Fruit fly (Drosophila melanogaster) whole organism, adult: ENCODE data around the gene Mcm10.

ENCODE experiments used
- CG11617 ChIP-seq: fragments of 200-800 bp; sonication (Bioruptor generic); optimal IDR thresholded peaks from 2 replicates; lab custom pipeline; 2017; ENCODE audit warnings: mild to moderate bottlenecking, missing biosample characterization, missing genetic modification reagents, missing genetic modification characterization
- CG12768 ChIP-seq: fragments of 200-800 bp; sonication (Bioruptor generic); optimal IDR thresholded peaks from 2 replicates; lab custom pipeline; 2017; ENCODE audit warnings: missing biosample characterization, missing genetic modification characterization, mild to moderate bottlenecking, moderate library complexity, missing genetic modification reagents
- CG14711 ChIP-seq: fragments of 200-800 bp; sonication (Bioruptor generic); optimal IDR thresholded peaks from 2 replicates; lab custom pipeline; 2018; ENCODE audit warnings: missing biosample characterization, mild to moderate bottlenecking, missing genetic modification characterization, moderate library complexity
- CG1620 ChIP-seq: fragments of 200-800 bp; sonication (Bioruptor generic); optimal IDR thresholded peaks from 2 replicates; lab custom pipeline; 2016; ENCODE audit warnings: missing biosample characterization, missing genetic modification characterization
- CG33017 ChIP-seq: fragments of 200-800 bp; sonication (Bioruptor generic); optimal IDR thresholded peaks from 2 replicates; lab custom pipeline; 2018; ENCODE audit warnings: missing biosample characterization, mild to moderate bottlenecking, missing genetic modification characterization, moderate library complexity
- CG5204 ChIP-seq: fragments of 200-800 bp; sonication (Bioruptor generic); optimal IDR thresholded peaks from 2 replicates; lab custom pipeline; 2016; ENCODE audit warnings: missing biosample characterization, missing genetic modification characterization
- CG7045 ChIP-seq: fragments of 200-800 bp; sonication (Bioruptor generic); optimal IDR thresholded peaks from 2 replicates; lab custom pipeline; 2017; ENCODE audit warnings: missing biosample characterization, mild to moderate bottlenecking, missing genetic modification characterization
- CG7101 ChIP-seq: fragments of 200-800 bp; sonication (Bioruptor generic); optimal IDR thresholded peaks from 2 replicates; lab custom pipeline; 2018; ENCODE audit warnings: missing biosample characterization, mild to moderate bottlenecking, missing genetic modification characterization, moderate library complexity
- Clk ChIP-seq: fragments of 200-800 bp; sonication (Bioruptor generic); optimal IDR thresholded peaks from 2 replicates; lab custom pipeline; 2017; ENCODE audit warnings: missing biosample characterization, missing genetic modification characterization
- Crg-1 ChIP-seq: fragments of 200-800 bp; sonication (Bioruptor generic); optimal IDR thresholded peaks from 2 replicates; lab custom pipeline; 2016; ENCODE audit warnings: missing biosample characterization, missing genetic modification characterization
- Hr96 ChIP-seq: fragments of 200-800 bp; sonication (Bioruptor generic); optimal IDR thresholded peaks from 2 replicates; lab custom pipeline; 2016; ENCODE audit warnings: missing biosample characterization, missing genetic modification characterization
- Mnt ChIP-seq: fragments of 200-800 bp; sonication (Bioruptor generic); optimal IDR thresholded peaks from 2 replicates; lab custom pipeline; 2016; ENCODE audit warnings: missing biosample characterization, mild to moderate bottlenecking, missing genetic modification characterization
- bab1 ChIP-seq: fragments of 200-800 bp; sonication (Bioruptor generic); optimal IDR thresholded peaks from 3 replicates; lab custom pipeline; 2019; ENCODE audit warnings: missing biosample characterization, mild to moderate bottlenecking, missing genetic modification characterization, moderate library complexity
- cic ChIP-seq: fragments of 200-800 bp; sonication (Bioruptor generic); optimal IDR thresholded peaks from 2 replicates; lab custom pipeline; 2017; ENCODE audit warnings: missing biosample characterization, mild to moderate bottlenecking, missing genetic modification characterization, moderate library complexity
- cnc ChIP-seq, 2 experiments: fragments of >200 bp; optimal IDR thresholded peaks; 2 replicates each; lab custom pipeline; 2017
- kay ChIP-seq: fragments of 200-800 bp; sonication (Bioruptor generic); peaks from one replicate; lab custom pipeline; 2016; ENCODE audit warnings: missing biosample characterization, missing genetic modification characterization, borderline replicate concordance
- ovo ChIP-seq: fragments of 200-800 bp; sonication (Bioruptor generic); optimal IDR thresholded peaks from 2 replicates; lab custom pipeline; 2016; ENCODE audit warnings: missing biosample characterization, missing genetic modification characterization
- pad ChIP-seq: fragments of 200-800 bp; sonication (Bioruptor generic); optimal IDR thresholded peaks from 3 replicates; lab custom pipeline; 2017; ENCODE audit warnings: missing biosample characterization, missing genetic modification characterization, mild to moderate bottlenecking, moderate library complexity, missing genetic modification reagents
- tj ChIP-seq: fragments of 200-800 bp; sonication (Bioruptor generic); optimal IDR thresholded peaks from 3 replicates; lab custom pipeline; 2017; ENCODE audit warnings: missing biosample characterization, mild to moderate bottlenecking, missing genetic modification characterization, moderate library complexity
- toe ChIP-seq: fragments of 200-800 bp; sonication (Bioruptor generic); optimal IDR thresholded peaks from 2 replicates; lab custom pipeline; 2016; ENCODE audit warnings: missing biosample characterization, missing genetic modification characterization

Mcm10 gene

dm6 chr2L:21172922-21173321, 6.8 kb upstream of the Mcm10 start, which contains the start of gene CG31627:
Gene CG31627, plus strand, starts transcription at chr2L:21173222.
- TF ChIP-seq CG12768 (GFP tag; lab: Kevin White, UChicago) (no peak), CG14711 (tag; lab: Kevin White, UChicago) (no peak), Hr96 (no peak), bab1 (GFP tag; lab: Kevin White, UChicago) (no peak), CG7045 (no peak), Crg-1 (GFP tag; lab: Kevin White, UChicago) (no peak), cnc (optimal IDR thresholded peaks at IDR 0.05; lab: Kevin White, UChicago) (no peak), CG1620 (GFP tag; lab: Kevin White, UChicago) (no peak), ovo (GFP tag; lab: Kevin White, UChicago) (no peak), CG5204 (GFP tag; lab: Kevin White, UChicago) (no peak)

- TF ChIP-seq Mnt (GFP tag; lab: Kevin White, UChicago) (peak; percentile 88), CG1620 (GFP tag; lab: Kevin White, UChicago) (no peak), CG12768 (GFP tag; lab: Kevin White, UChicago) (no peak), CG14711 (tag; lab: Kevin White, UChicago) (no peak), CG7045 (no peak), cic (GFP tag; lab: Kevin White, UChicago) (peak; percentile 42), Hr96 (no peak), Crg-1 (GFP tag; lab: Kevin White, UChicago) (peak; percentile 10), pad (GFP tag; lab: Kevin White, UChicago) (no peak), CG7101 (tag; lab: Kevin White, UChicago) (no peak), cnc (optimal IDR thresholded peaks at IDR 0.05; lab: Kevin White, UChicago) (no peak), toe (GFP tag; lab: Kevin White, UChicago) (no peak), Clk (GFP tag; lab: Kevin White, UChicago) (no peak), kay (no peak), CG5204 (GFP tag; lab: Kevin White, UChicago) (no peak), tj (peak; percentile 41), ovo (GFP tag; lab: Kevin White, UChicago) (no peak), bab1 (GFP tag; lab: Kevin White, UChicago) (no peak), CG11617 (GFP tag; lab: Kevin White, UChicago) (no peak)
Measured at dm6 chr2L:21178436-21179216, 1.1 kb upstream of the Mcm10 start.

dm6 chr2L:21179217-21179520, 564 bp upstream of the Mcm10 start:
- TF ChIP-seq CG7045 (no peak), ovo (GFP tag; lab: Kevin White, UChicago) (no peak), CG14711 (tag; lab: Kevin White, UChicago) (no peak), Hr96 (no peak), bab1 (GFP tag; lab: Kevin White, UChicago) (no peak), cnc (optimal IDR thresholded peaks at IDR 0.05; lab: Kevin White, UChicago) (no peak), pad (GFP tag; lab: Kevin White, UChicago) (no peak)

- TF ChIP-seq pad (GFP tag; lab: Kevin White, UChicago) (no peak), cic (GFP tag; lab: Kevin White, UChicago) (no peak), bab1 (GFP tag; lab: Kevin White, UChicago) (no peak), tj (no peak), CG33017 (no peak), cnc (optimal IDR thresholded peaks at IDR 0.05; lab: Kevin White, UChicago) (no peak), CG5204 (GFP tag; lab: Kevin White, UChicago) (no peak), CG14711 (tag; lab: Kevin White, UChicago) (no peak), CG12768 (GFP tag; lab: Kevin White, UChicago) (no peak), Clk (GFP tag; lab: Kevin White, UChicago) (no peak), kay (no peak)
Measured at dm6 chr2L:21187753-21188152, 8.0 kb downstream of the Mcm10 start.

- TF ChIP-seq Hr96: no peak
Measured at dm6 chr2L:21189273-21189781, 9.6 kb downstream of the Mcm10 start.

- TF ChIP-seq CG5204 (GFP tag; lab: Kevin White, UChicago) (no peak), CG33017 (no peak), CG12768 (GFP tag; lab: Kevin White, UChicago) (no peak)
Measured at dm6 chr2L:21195331-21195730, 15.6 kb downstream of the Mcm10 start.

- TF ChIP-seq tj (no peak), Hr96 (no peak), CG7045 (no peak), pad (GFP tag; lab: Kevin White, UChicago) (no peak), CG1620 (GFP tag; lab: Kevin White, UChicago) (no peak)
Measured at dm6 chr2L:21196511-21196910, 16.8 kb downstream of the Mcm10 start.
